Worm (Caenorhabditis elegans): ENCODE data around the gene col-174.

ce11 chrX:7572057-7572456 is 25.4 kb downstream of the col-174 start, which contains the start of gene pcyt-1:
- TF ChIP-seq unc-62 (GFP tag; optimal IDR thresholded peaks at IDR 0.05) (no peak), ztf-11 (tag; optimal IDR thresholded peaks at IDR 0.05) (no peak), lin-39 (tag; optimal IDR thresholded peaks at IDR 0.05) (no peak), skn-1 (tag; optimal IDR thresholded peaks at IDR 0.05) (no peak)
